Worm (Caenorhabditis elegans) whole organism, L1 larva: Measurements from ENCODE around the gene eat-3.

Experiments used
- C04F5.9 ChIP-seq: sonication (generic microtip); optimal IDR thresholded peaks from 2 replicates; lab custom pipeline; 2016; ENCODE audit warnings: missing genetic modification characterization, missing compliant biosample characterization
- ama-1 ChIP-seq: fragments of 150-350 bp; optimal IDR thresholded peaks from 2 replicates; lab custom pipeline; 2014
- blmp-1 ChIP-seq: fragments of 150-350 bp; optimal IDR thresholded peaks from 2 replicates; lab custom pipeline; 2014; ENCODE audit warnings: missing biosample characterization, missing genetic modification characterization
- dpl-1 ChIP-seq, 3 experiments: fragments of 150-350 bp in 2 of 3; sonication (generic microtip) in 1 of 3; optimal IDR thresholded peaks; 2 replicates each; lab custom pipeline; 2014 to 2017; ENCODE audit warnings: missing biosample characterization in 3 of 3, missing genetic modification characterization in 3 of 3, missing genetic modification reagents in 3 of 3
- fkh-10 ChIP-seq: sonication (generic microtip); optimal IDR thresholded peaks from 2 replicates; lab custom pipeline; 2017; ENCODE audit warnings: missing biosample characterization, missing genetic modification reagents, missing genetic modification characterization
- fos-1 ChIP-seq: fragments of 150-350 bp; optimal IDR thresholded peaks from 2 replicates; lab custom pipeline; 2014; ENCODE audit warnings: missing biosample characterization, missing genetic modification characterization
- hlh-17 ChIP-seq: fragments of 200-800 bp; sonication (Bioruptor generic); optimal IDR thresholded peaks from 2 replicates; lab custom pipeline; 2018; ENCODE audit warnings: missing genetic modification characterization, mild to moderate bottlenecking, missing compliant biosample characterization, moderate library complexity, borderline replicate concordance
- lir-3 ChIP-seq: sonication (generic microtip); optimal IDR thresholded peaks from 2 replicates; lab custom pipeline; 2016; ENCODE audit warnings: mild to moderate bottlenecking, missing genetic modification characterization, moderate library complexity, missing compliant biosample characterization; ENCODE audit not compliant: poor library complexity
- nhr-12 ChIP-seq: sonication (generic microtip); optimal IDR thresholded peaks from 2 replicates; lab custom pipeline; 2017; ENCODE audit warnings: missing biosample characterization, missing genetic modification characterization
- nhr-20 ChIP-seq: sonication (generic microtip); optimal IDR thresholded peaks from 2 replicates; lab custom pipeline; 2016; ENCODE audit warnings: mild to moderate bottlenecking, missing genetic modification characterization, missing compliant biosample characterization
- nhr-47 ChIP-seq: sonication (generic microtip); optimal IDR thresholded peaks from 2 replicates; lab custom pipeline; 2016; ENCODE audit warnings: mild to moderate bottlenecking, missing genetic modification characterization, moderate library complexity, missing compliant biosample characterization
- nhr-84 ChIP-seq: sonication (generic microtip); optimal IDR thresholded peaks from 2 replicates; lab custom pipeline; 2017; ENCODE audit warnings: missing biosample characterization, missing genetic modification characterization
- tbx-2 ChIP-seq: sonication (generic microtip); optimal IDR thresholded peaks from 2 replicates; lab custom pipeline; 2016; ENCODE audit warnings: missing genetic modification characterization, missing compliant biosample characterization

DNA sequence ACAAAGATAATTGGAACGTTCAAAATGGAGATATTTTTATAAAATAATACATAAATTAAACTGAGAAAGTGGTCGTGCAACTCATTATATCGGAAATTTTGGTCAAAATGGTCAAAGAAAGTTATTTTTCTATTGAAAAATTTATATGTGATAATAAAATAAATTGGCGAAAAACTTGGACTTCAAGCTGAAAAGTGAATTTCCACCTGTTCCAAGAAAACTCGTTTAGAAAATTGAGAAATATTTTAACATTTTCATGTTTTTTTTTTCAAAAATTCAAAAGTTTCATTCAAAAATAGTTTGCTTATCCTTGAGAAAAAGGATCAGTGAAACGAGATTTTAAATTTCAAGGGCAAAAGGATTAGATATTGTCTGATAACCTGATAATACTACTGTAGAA, 45.7 kb upstream of the eat-3 start:
- TF ChIP-seq lir-3 (no peak), ama-1 (no peak), blmp-1 (tag; lab: Kevin White, UChicago) (no peak), nhr-12 (tag; lab: Kevin White, UChicago) (no peak), nhr-84 (tag; lab: Kevin White, UChicago) (no peak), hlh-17 (GFP tag; lab: Kevin White, UChicago) (no peak), C04F5.9 (tag; lab: Kevin White, UChicago) (no peak), nhr-20 (tag; lab: Kevin White, UChicago) (no peak), fkh-10 (GFP tag; lab: Kevin White, UChicago) (no peak), nhr-47 (no peak), dpl-1 (GFP tag; optimal IDR thresholded peaks at IDR 0.05; lab: Kevin White, UChicago) (no peak), tbx-2 (no peak), fos-1 (tag; lab: Kevin White, UChicago) (no peak)
